Fruit fly (Drosophila melanogaster) whole organism, embryonic: Measurements from ENCODE around the gene CG10710.

ENCODE experiments used
- Bgb ChIP-seq: fragments of 200-800 bp; sonication (Bioruptor generic); IDR thresholded peaks from 2 replicates; pipeline ENCODE4 v1.3.6; 2022; ENCODE audit warnings: missing biosample characterization, missing genetic modification characterization; ENCODE audit not compliant: partially characterized antibody
- CG11093 ChIP-seq: fragments of 200-800 bp; sonication (Bioruptor generic); IDR thresholded peaks from 3 replicates; pipeline ENCODE4 v1.3.6; 2022; ENCODE audit warnings: missing biosample characterization, missing genetic modification characterization
- CG12659 ChIP-seq: fragments of 200-800 bp; sonication (Bioruptor generic); optimal IDR thresholded peaks from 3 replicates; lab custom pipeline; 2017; ENCODE audit warnings: mild to moderate bottlenecking, missing biosample characterization, missing genetic modification reagents, missing genetic modification characterization
- CG13123 ChIP-seq: fragments of 200-800 bp; sonication (Bioruptor generic); optimal IDR thresholded peaks from 2 replicates; lab custom pipeline; 2016; ENCODE audit warnings: missing biosample characterization, missing genetic modification characterization
- CG13287 ChIP-seq: fragments of 200-800 bp; sonication (Bioruptor generic); IDR thresholded peaks from 2 replicates; pipeline ENCODE4 v1.3.6; 2022; ENCODE audit warnings: missing biosample characterization, missing genetic modification characterization; ENCODE audit not compliant: partially characterized antibody
- CG14710 ChIP-seq: fragments of 200-800 bp; sonication (Bioruptor generic); optimal IDR thresholded peaks from 3 replicates; lab custom pipeline; 2019; ENCODE audit warnings: missing biosample characterization, mild to moderate bottlenecking, missing genetic modification characterization, moderate library complexity
- CG16813 ChIP-seq: fragments of 200-800 bp; sonication (Bioruptor generic); IDR thresholded peaks from 3 replicates; pipeline ENCODE4 v1.3.6; 2022; ENCODE audit warnings: missing biosample characterization, missing genetic modification characterization; ENCODE audit not compliant: partially characterized antibody
- CG17361 ChIP-seq: fragments of 200-800 bp; sonication (Bioruptor generic); IDR thresholded peaks from 3 replicates; pipeline ENCODE4 v1.3.6; 2022; ENCODE audit warnings: missing biosample characterization, missing genetic modification characterization
- CG1792 ChIP-seq: fragments of 200-800 bp; sonication (Bioruptor generic); optimal IDR thresholded peaks from 2 replicates; lab custom pipeline; 2016; ENCODE audit warnings: missing biosample characterization, missing genetic modification characterization
- CG18764 ChIP-seq: fragments of 200-800 bp; sonication (Bioruptor generic); optimal IDR thresholded peaks from 3 replicates; lab custom pipeline; 2016; ENCODE audit warnings: missing biosample characterization, missing genetic modification characterization
- CG2875 ChIP-seq: fragments of 200-800 bp; sonication (Bioruptor generic); optimal IDR thresholded peaks from 2 replicates; lab custom pipeline; 2017; ENCODE audit warnings: missing biosample characterization, mild to moderate bottlenecking, missing genetic modification characterization, missing genetic modification reagents
- CG34224 ChIP-seq: fragments of 200-800 bp; sonication (Bioruptor generic); IDR thresholded peaks from 3 replicates; pipeline ENCODE4 v1.3.6; 2022; ENCODE audit warnings: missing biosample characterization, missing genetic modification characterization; ENCODE audit not compliant: partially characterized antibody
- CG34422 ChIP-seq: fragments of 200-800 bp; sonication (Bioruptor generic); IDR thresholded peaks from 3 replicates; pipeline ENCODE4 v1.3.6; 2022; ENCODE audit warnings: missing biosample characterization, missing genetic modification characterization
- CG3847 ChIP-seq: fragments of 200-800 bp; sonication (Bioruptor generic); IDR thresholded peaks from 2 replicates; pipeline ENCODE4 v1.3.6; 2022; ENCODE audit warnings: missing biosample characterization, missing genetic modification characterization
- CG8478 ChIP-seq: fragments of >200 bp; optimal IDR thresholded peaks from 2 replicates; lab custom pipeline; 2018
- CG9797 ChIP-seq: fragments of 200-800 bp; sonication (Bioruptor generic); optimal IDR thresholded peaks from 3 replicates; lab custom pipeline; 2018; ENCODE audit warnings: missing biosample characterization, mild to moderate bottlenecking, missing genetic modification characterization
- CTCF ChIP-seq: fragments of 200-800 bp; sonication (Bioruptor generic); optimal IDR thresholded peaks from 2 replicates; lab custom pipeline; 2017; ENCODE audit warnings: missing biosample characterization, mild to moderate bottlenecking, missing genetic modification characterization, moderate library complexity
- Chrac-16 ChIP-seq: fragments of 200-800 bp; sonication (Bioruptor generic); optimal IDR thresholded peaks from 3 replicates; lab custom pipeline; 2016; ENCODE audit warnings: missing biosample characterization, missing genetic modification characterization
- D ChIP-seq, 2 experiments: fragments of 200-800 bp in 1 of 2; fragments of >200 bp in 1 of 2; sonication (Bioruptor generic) in 1 of 2; optimal IDR thresholded peaks; 2 replicates in 1 of 2; 3 replicates in 1 of 2; lab custom pipeline; 2017; ENCODE audit warnings: mild to moderate bottlenecking in 1 of 2, missing biosample characterization in 1 of 2, missing genetic modification characterization in 1 of 2, missing genetic modification reagents in 1 of 2
- Dp ChIP-seq: fragments of 200-800 bp; sonication (Bioruptor generic); optimal IDR thresholded peaks from 2 replicates; lab custom pipeline; 2018; ENCODE audit warnings: missing biosample characterization, mild to moderate bottlenecking, missing genetic modification characterization, moderate library complexity
- Ets65A ChIP-seq: fragments of 200-800 bp; sonication (Bioruptor generic); peaks from one replicate; lab custom pipeline; 2016; ENCODE audit warnings: missing biosample characterization, missing genetic modification characterization
- HLH4C ChIP-seq: fragments of 200-800 bp; sonication (Bioruptor generic); IDR thresholded peaks from 3 replicates; pipeline ENCODE4 v1.3.6; 2022; ENCODE audit warnings: missing biosample characterization, missing genetic modification characterization; ENCODE audit not compliant: partially characterized antibody
- HLHmδ ChIP-seq: fragments of 200-800 bp; sonication (Bioruptor generic); optimal IDR thresholded peaks from 2 replicates; lab custom pipeline; 2018; ENCODE audit warnings: missing biosample characterization, mild to moderate bottlenecking, missing genetic modification characterization, moderate library complexity
- HmgZ ChIP-seq: fragments of 200-800 bp; sonication (Bioruptor generic); optimal IDR thresholded peaks from 2 replicates; lab custom pipeline; 2018; ENCODE audit warnings: missing biosample characterization, mild to moderate bottlenecking, missing genetic modification characterization
- Hmr ChIP-seq: fragments of 200-800 bp; sonication (Bioruptor generic); optimal IDR thresholded peaks from 3 replicates; lab custom pipeline; 2017; ENCODE audit warnings: mild to moderate bottlenecking, missing biosample characterization, missing genetic modification reagents, missing genetic modification characterization
- MBD-R2 ChIP-seq: fragments of 200-800 bp; sonication (Bioruptor generic); IDR thresholded peaks from 2 replicates; pipeline ENCODE4 v1.3.6; 2022; ENCODE audit warnings: missing biosample characterization, missing genetic modification characterization
- Med ChIP-seq: fragments of 200-800 bp; sonication (Bioruptor generic); peaks from one replicate; lab custom pipeline; 2016; ENCODE audit warnings: missing biosample characterization, missing genetic modification characterization, mild to moderate bottlenecking, inconsistent platforms, moderate library complexity
- NFAT ChIP-seq: fragments of 200-800 bp; sonication (Bioruptor generic); IDR thresholded peaks from 2 replicates; pipeline ENCODE4 v1.3.6; 2022; ENCODE audit warnings: missing biosample characterization, missing genetic modification characterization
- Opbp ChIP-seq: fragments of 200-800 bp; sonication (Bioruptor generic); IDR thresholded peaks from 3 replicates; pipeline ENCODE4 v1.3.6; 2022; ENCODE audit warnings: missing biosample characterization, missing genetic modification characterization; ENCODE audit not compliant: partially characterized antibody
- Scr ChIP-seq: fragments of 200-800 bp; sonication (Bioruptor generic); IDR thresholded peaks from 2 replicates; pipeline ENCODE4 v1.3.6; 2022; ENCODE audit warnings: missing biosample characterization, missing genetic modification characterization; ENCODE audit not compliant: partially characterized antibody
- Trl ChIP-seq, 3 experiments: fragments of >200 bp in 2 of 3; fragments of 200-800 bp in 1 of 3; sonication (Bioruptor generic) in 1 of 3; optimal IDR thresholded peaks; 2 replicates in 1 of 3; 3 replicates in 2 of 3; lab custom pipeline; 2016 to 2017; ENCODE audit warnings: missing biosample characterization in 1 of 3, missing genetic modification characterization in 1 of 3
- chinmo ChIP-seq: fragments of 200-800 bp; sonication (Bioruptor generic); IDR thresholded peaks from 4 replicates; pipeline ENCODE4 v1.3.6; 2022; ENCODE audit warnings: missing biosample characterization, missing genetic modification characterization; ENCODE audit not compliant: partially characterized antibody
- gcm2 ChIP-seq: fragments of 200-800 bp; sonication (Bioruptor generic); optimal IDR thresholded peaks from 2 replicates; lab custom pipeline; 2016; ENCODE audit warnings: missing biosample characterization, missing genetic modification characterization
- grn ChIP-seq: fragments of 200-800 bp; sonication (Bioruptor generic); optimal IDR thresholded peaks from 3 replicates; lab custom pipeline; 2017; ENCODE audit warnings: missing biosample characterization, missing genetic modification characterization
- gt ChIP-seq: fragments of 200-800 bp; sonication (Bioruptor generic); IDR thresholded peaks from 2 replicates; pipeline ENCODE4 v1.3.6; 2022; ENCODE audit warnings: missing biosample characterization, missing genetic modification characterization
- hbn ChIP-seq: fragments of 200-800 bp; sonication (Bioruptor generic); IDR thresholded peaks from 2 replicates; pipeline ENCODE4 v1.3.6; 2022; ENCODE audit warnings: missing biosample characterization, missing genetic modification characterization; ENCODE audit not compliant: partially characterized antibody
- ind ChIP-seq: fragments of 200-800 bp; sonication (Bioruptor generic); optimal IDR thresholded peaks from 3 replicates; lab custom pipeline; 2016; ENCODE audit warnings: missing biosample characterization, missing genetic modification characterization
- lov ChIP-seq, 2 experiments: fragments of 200-800 bp in 1 of 2; fragments of >200 bp in 1 of 2; sonication (Bioruptor generic) in 1 of 2; IDR thresholded peaks in 1 of 2; optimal IDR thresholded peaks in 1 of 2; 2 replicates in 1 of 2; 3 replicates in 1 of 2; pipeline versions ENCODE4 v1.3.6 to Lab custom; 2017 to 2022; ENCODE audit warnings: missing biosample characterization in 1 of 2, missing genetic modification characterization in 1 of 2
- mirr ChIP-seq: fragments of 200-800 bp; sonication (Bioruptor generic); optimal IDR thresholded peaks from 3 replicates; lab custom pipeline; 2018; ENCODE audit warnings: missing biosample characterization, mild to moderate bottlenecking, missing genetic modification characterization
- phol ChIP-seq: fragments of 200-800 bp; sonication (Bioruptor generic); optimal IDR thresholded peaks from 3 replicates; lab custom pipeline; 2018; ENCODE audit warnings: missing biosample characterization, mild to moderate bottlenecking, missing genetic modification characterization, moderate library complexity
- pnt ChIP-seq: fragments of 200-800 bp; sonication (Bioruptor generic); optimal IDR thresholded peaks from 3 replicates; lab custom pipeline; 2016; ENCODE audit warnings: missing biosample characterization, missing genetic modification characterization
- pzg ChIP-seq: fragments of 200-800 bp; sonication (Bioruptor generic); optimal IDR thresholded peaks from 3 replicates; lab custom pipeline; 2018; ENCODE audit warnings: missing biosample characterization, mild to moderate bottlenecking, missing genetic modification characterization, moderate library complexity
- sna ChIP-seq: fragments of 200-800 bp; sonication (Bioruptor generic); IDR thresholded peaks from 2 replicates; pipeline ENCODE4 v1.3.6; 2022; ENCODE audit warnings: missing biosample characterization, missing genetic modification characterization; ENCODE audit not compliant: partially characterized antibody
- tll ChIP-seq, 2 experiments: fragments of 200-800 bp in 1 of 2; fragments of >200 bp in 1 of 2; sonication (Bioruptor generic) in 1 of 2; optimal IDR thresholded peaks; 2 replicates each; lab custom pipeline; 2017 to 2019; ENCODE audit warnings: missing biosample characterization in 2 of 2, missing genetic modification characterization in 2 of 2, mild to moderate bottlenecking in 1 of 2, moderate library complexity in 1 of 2
- tna ChIP-seq: fragments of 200-800 bp; sonication (Bioruptor generic); IDR thresholded peaks from 2 replicates; pipeline ENCODE4 v1.3.6; 2022; ENCODE audit warnings: missing biosample characterization, missing genetic modification characterization; ENCODE audit not compliant: partially characterized antibody
- vvl ChIP-seq: fragments of 200-800 bp; sonication (Bioruptor generic); IDR thresholded peaks from 2 replicates; pipeline ENCODE4 v1.3.6; 2022; ENCODE audit warnings: missing biosample characterization, missing genetic modification characterization

The CG10710 gene

dm6 chr3L:13503631-13504030, 15.8 kb downstream of the CG10710 start:
- TF ChIP-seq Chrac-16 (GFP tag; lab: Kevin White, UChicago): no peak
- no peak for TF ChIP-seq mirr (GFP tag; lab: Kevin White, UChicago)
- no peak for TF ChIP-seq NFAT (GFP tag; lab: Robert Waterston, UW)
- no peak for TF ChIP-seq gt (GFP tag; lab: Robert Waterston, UW)
- TF ChIP-seq Hmr: no peak
- TF ChIP-seq Ets65A (GFP tag; lab: Kevin White, UChicago): peak; percentile 50
- TF ChIP-seq gcm2: no peak
- TF ChIP-seq CG8478: no peak
- no peak for TF ChIP-seq CG1792 (GFP tag; lab: Kevin White, UChicago)
- TF ChIP-seq CG16813 (GFP tag; lab: Robert Waterston, UW): 0 out of 3 replicates have a peak, but pooled peaks have one; percentile 23
- TF ChIP-seq tll (GFP tag; optimal IDR thresholded peaks at IDR 0.05; lab: Kevin White, UChicago): no peak
- peak; percentile 70 for TF ChIP-seq Med (GFP tag; lab: Kevin White, UChicago)
- no peak for TF ChIP-seq CG17361

dm6 chr3L:13502484-13503109, 16.8 kb downstream of the CG10710 start, which contains the start of gene Spt20:
Gene Spt20, plus strand, starts transcription at chr3L:13502707.
- TF ChIP-seq CG18764 (GFP tag; lab: Kevin White, UChicago) (no peak), tna (GFP tag; lab: Robert Waterston, UW) (peak; percentile 37; the same call in 1 of the 2 replicates), Scr (GFP tag; lab: Robert Waterston, UW) (peak; percentile 41), HmgZ (tag; lab: Kevin White, UChicago) (peak; percentile 54), CG13287 (GFP tag; lab: Robert Waterston, UW) (peak; percentile 62), chinmo (GFP tag; lab: Robert Waterston, UW) (0 out of 4 replicates have a peak, but pooled peaks have one; percentile 54), CG3847 (GFP tag; lab: Robert Waterston, UW) (no peak), ind (GFP tag; lab: Kevin White, UChicago) (no peak), CG11093 (GFP tag; lab: Robert Waterston, UW) (no peak), CG34422 (GFP tag; lab: Robert Waterston, UW) (peak; percentile 15; the same call in 1 of the 3 replicates), CG12659 (peak; percentile 77), MBD-R2 (GFP tag; lab: Robert Waterston, UW) (peak; percentile 81), HLHmδ (GFP tag; lab: Kevin White, UChicago) (peak; percentile 66), vvl (GFP tag; lab: Robert Waterston, UW) (peak; percentile 53; the same call in 1 of the 2 replicates), CG14710 (tag; lab: Kevin White, UChicago) (peak; percentile 100), Dp (GFP tag; lab: Kevin White, UChicago) (peak; percentile 78), CG13123 (no peak), CG34224 (GFP tag; lab: Robert Waterston, UW) (peak; percentile 45; the same call in 1 of the 3 replicates), Bgb (GFP tag; lab: Robert Waterston, UW) (peak; percentile 50; the same call in 1 of the 2 replicates), CG2875 (GFP tag; lab: Kevin White, UChicago) (no peak), Opbp (peak; percentile 65; the same call in 2 of the 3 replicates), lov (optimal IDR thresholded peaks at IDR 0.05; lab: Kevin White, UChicago) (no peak), lov (GFP tag; IDR thresholded peaks at IDR 0.05; lab: Robert Waterston, UW) (no peak), sna (peak; percentile 41; the same call in 1 of the 2 replicates), hbn (GFP tag; lab: Robert Waterston, UW) (peak; percentile 29; the same call in 1 of the 2 replicates), CTCF (no peak), NFAT (GFP tag; lab: Robert Waterston, UW) (peak; percentile 26; the same call in 1 of the 2 replicates), phol (peak; percentile 27), HLH4C (GFP tag; lab: Robert Waterston, UW) (0 out of 3 replicates have a peak, but pooled peaks have one; percentile 32), grn (GFP tag; lab: Kevin White, UChicago) (no peak), Trl (optimal IDR thresholded peaks at IDR 0.05; lab: Kevin White, UChicago) (peak in 1 of 2 experiments; percentile 5), Trl (GFP tag; optimal IDR thresholded peaks at IDR 0.05; lab: Kevin White, UChicago) (no peak), CG9797 (peak; percentile 13), D (optimal IDR thresholded peaks at IDR 0.05; lab: Kevin White, UChicago) (peak; percentile 25), D (GFP tag; optimal IDR thresholded peaks at IDR 0.05; lab: Kevin White, UChicago) (no peak), pnt (GFP tag; lab: Kevin White, UChicago) (no peak), pzg (GFP tag; lab: Kevin White, UChicago) (peak; percentile 97)
